Fruit fly (Drosophila melanogaster) whole organism, adult: Measurements from ENCODE around the gene Fic.
A peak's percentile ranks its signal among the peaks of the same experiment; 100 is the strongest.

Experiments
- CG11617 ChIP-seq: fragments of 200-800 bp; sonication (Bioruptor generic); optimal IDR thresholded peaks from 2 replicates; lab custom pipeline; 2017; ENCODE audit warnings: mild to moderate bottlenecking, missing biosample characterization, missing genetic modification reagents, missing genetic modification characterization
- CG12768 ChIP-seq: fragments of 200-800 bp; sonication (Bioruptor generic); optimal IDR thresholded peaks from 2 replicates; lab custom pipeline; 2017; ENCODE audit warnings: missing biosample characterization, missing genetic modification characterization, mild to moderate bottlenecking, moderate library complexity, missing genetic modification reagents
- CG14711 ChIP-seq: fragments of 200-800 bp; sonication (Bioruptor generic); optimal IDR thresholded peaks from 2 replicates; lab custom pipeline; 2018; ENCODE audit warnings: missing biosample characterization, mild to moderate bottlenecking, missing genetic modification characterization, moderate library complexity
- CG1620 ChIP-seq: fragments of 200-800 bp; sonication (Bioruptor generic); optimal IDR thresholded peaks from 2 replicates; lab custom pipeline; 2016; ENCODE audit warnings: missing biosample characterization, missing genetic modification characterization
- CG33017 ChIP-seq: fragments of 200-800 bp; sonication (Bioruptor generic); optimal IDR thresholded peaks from 2 replicates; lab custom pipeline; 2018; ENCODE audit warnings: missing biosample characterization, mild to moderate bottlenecking, missing genetic modification characterization, moderate library complexity
- CG5204 ChIP-seq: fragments of 200-800 bp; sonication (Bioruptor generic); optimal IDR thresholded peaks from 2 replicates; lab custom pipeline; 2016; ENCODE audit warnings: missing biosample characterization, missing genetic modification characterization
- CG7045 ChIP-seq: fragments of 200-800 bp; sonication (Bioruptor generic); optimal IDR thresholded peaks from 2 replicates; lab custom pipeline; 2017; ENCODE audit warnings: missing biosample characterization, mild to moderate bottlenecking, missing genetic modification characterization
- CG7101 ChIP-seq: fragments of 200-800 bp; sonication (Bioruptor generic); optimal IDR thresholded peaks from 2 replicates; lab custom pipeline; 2018; ENCODE audit warnings: missing biosample characterization, mild to moderate bottlenecking, missing genetic modification characterization, moderate library complexity
- Clk ChIP-seq: fragments of 200-800 bp; sonication (Bioruptor generic); optimal IDR thresholded peaks from 2 replicates; lab custom pipeline; 2017; ENCODE audit warnings: missing biosample characterization, missing genetic modification characterization
- Crg-1 ChIP-seq: fragments of 200-800 bp; sonication (Bioruptor generic); optimal IDR thresholded peaks from 2 replicates; lab custom pipeline; 2016; ENCODE audit warnings: missing biosample characterization, missing genetic modification characterization
- Hr96 ChIP-seq: fragments of 200-800 bp; sonication (Bioruptor generic); optimal IDR thresholded peaks from 2 replicates; lab custom pipeline; 2016; ENCODE audit warnings: missing biosample characterization, missing genetic modification characterization
- Mnt ChIP-seq: fragments of 200-800 bp; sonication (Bioruptor generic); optimal IDR thresholded peaks from 2 replicates; lab custom pipeline; 2016; ENCODE audit warnings: missing biosample characterization, mild to moderate bottlenecking, missing genetic modification characterization
- bab1 ChIP-seq: fragments of 200-800 bp; sonication (Bioruptor generic); optimal IDR thresholded peaks from 3 replicates; lab custom pipeline; 2019; ENCODE audit warnings: missing biosample characterization, mild to moderate bottlenecking, missing genetic modification characterization, moderate library complexity
- cic ChIP-seq: fragments of 200-800 bp; sonication (Bioruptor generic); optimal IDR thresholded peaks from 2 replicates; lab custom pipeline; 2017; ENCODE audit warnings: missing biosample characterization, mild to moderate bottlenecking, missing genetic modification characterization, moderate library complexity
- cnc ChIP-seq, 2 experiments: fragments of >200 bp; optimal IDR thresholded peaks; 2 replicates each; lab custom pipeline; 2017
- kay ChIP-seq: fragments of 200-800 bp; sonication (Bioruptor generic); peaks from one replicate; lab custom pipeline; 2016; ENCODE audit warnings: missing biosample characterization, missing genetic modification characterization, borderline replicate concordance
- ovo ChIP-seq: fragments of 200-800 bp; sonication (Bioruptor generic); optimal IDR thresholded peaks from 2 replicates; lab custom pipeline; 2016; ENCODE audit warnings: missing biosample characterization, missing genetic modification characterization
- pad ChIP-seq: fragments of 200-800 bp; sonication (Bioruptor generic); optimal IDR thresholded peaks from 3 replicates; lab custom pipeline; 2017; ENCODE audit warnings: missing biosample characterization, missing genetic modification characterization, mild to moderate bottlenecking, moderate library complexity, missing genetic modification reagents
- tj ChIP-seq: fragments of 200-800 bp; sonication (Bioruptor generic); optimal IDR thresholded peaks from 3 replicates; lab custom pipeline; 2017; ENCODE audit warnings: missing biosample characterization, mild to moderate bottlenecking, missing genetic modification characterization, moderate library complexity
- toe ChIP-seq: fragments of 200-800 bp; sonication (Bioruptor generic); optimal IDR thresholded peaks from 2 replicates; lab custom pipeline; 2016; ENCODE audit warnings: missing biosample characterization, missing genetic modification characterization

The Fic gene

DNA sequence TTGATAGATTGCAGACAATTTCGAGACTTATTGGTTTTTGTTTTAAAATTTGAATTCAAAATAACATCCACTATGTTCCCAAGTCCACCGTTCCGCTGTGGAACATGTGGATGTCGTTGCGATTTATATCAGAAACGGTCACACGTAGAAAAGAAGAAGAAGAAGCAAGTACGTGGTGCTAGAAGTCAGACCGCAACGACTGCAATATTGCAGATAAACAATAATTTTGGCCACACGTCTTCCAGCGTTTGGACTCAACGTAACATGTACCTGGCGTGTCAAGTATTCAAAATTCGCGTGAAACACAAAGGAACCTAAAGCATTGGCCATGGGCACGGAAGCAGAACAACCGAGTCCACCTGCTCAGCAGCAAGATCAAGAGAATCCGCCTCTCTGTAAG lies at the start of gene Fic:
TSS of gene Fic (plus strand) at position 139 of the 400 bp plus-strand sequence.
- TF ChIP-seq Crg-1 (GFP tag; lab: Kevin White, UChicago) (no peak), Clk (GFP tag; lab: Kevin White, UChicago) (no peak), CG1620 (no peak), CG11617 (GFP tag; lab: Kevin White, UChicago) (no peak), ovo (GFP tag; lab: Kevin White, UChicago) (no peak), CG33017 (tag; lab: Kevin White, UChicago) (no peak), Mnt (GFP tag; lab: Kevin White, UChicago) (peak; percentile 41), CG5204 (GFP tag; lab: Kevin White, UChicago) (no peak), CG7045 (GFP tag; lab: Kevin White, UChicago) (no peak), bab1 (GFP tag; lab: Kevin White, UChicago) (peak; percentile 8), pad (GFP tag; lab: Kevin White, UChicago) (no peak), CG14711 (tag; lab: Kevin White, UChicago) (no peak), tj (GFP tag; lab: Kevin White, UChicago) (peak; percentile 57), cnc (optimal IDR thresholded peaks at IDR 0.05; lab: Kevin White, UChicago) (no peak), toe (GFP tag; lab: Kevin White, UChicago) (no peak)

DNA sequence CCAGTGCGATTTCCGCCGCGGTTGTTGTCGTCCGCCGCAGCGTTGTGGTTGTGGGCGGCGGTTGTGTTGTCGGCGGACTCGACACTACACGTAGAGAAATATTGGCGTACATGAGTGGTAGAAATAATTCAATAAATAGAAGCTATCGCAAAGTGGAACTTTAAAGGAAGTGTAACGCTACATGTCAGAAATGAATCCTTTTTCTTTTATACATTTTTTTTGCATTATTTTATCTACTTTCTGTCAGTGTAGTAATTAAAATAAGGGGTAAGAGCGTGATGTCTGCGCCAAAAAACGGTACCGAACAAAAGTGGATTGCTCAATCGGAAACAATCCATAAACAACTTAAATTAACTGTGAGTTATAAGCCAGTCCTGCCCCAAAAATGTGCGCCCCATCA lies 44.9 kb upstream of the Fic start:
- TF ChIP-seq Crg-1 (GFP tag; lab: Kevin White, UChicago) (no peak), kay (no peak), cic (no peak)

DNA sequence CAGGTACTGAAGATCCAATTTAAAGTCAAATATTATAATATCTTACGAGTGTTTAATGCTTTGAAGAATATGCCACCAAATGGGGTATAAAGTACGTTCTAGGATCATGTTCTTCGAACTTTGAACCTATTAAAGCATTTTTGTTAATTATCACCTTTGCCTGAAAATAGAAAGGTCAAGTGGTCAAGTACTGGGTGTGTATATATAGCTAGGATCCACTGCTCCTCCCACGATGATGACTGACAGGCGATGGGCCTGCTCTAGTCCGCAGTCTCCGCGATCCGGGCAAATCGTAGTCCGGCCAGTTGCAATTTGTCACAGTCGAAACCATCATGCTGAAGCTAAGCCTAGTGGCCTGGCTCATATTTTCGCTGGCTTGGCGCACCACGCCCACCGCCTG lies 43.2 kb upstream of the Fic start, which contains the start of gene Nepl5:
TSS of gene Nepl5 (plus strand) at position 301 of the 400 bp plus-strand sequence.
- TF ChIP-seq ovo (GFP tag; lab: Kevin White, UChicago) (no peak), Mnt (GFP tag; lab: Kevin White, UChicago) (no peak), kay (no peak)

DNA sequence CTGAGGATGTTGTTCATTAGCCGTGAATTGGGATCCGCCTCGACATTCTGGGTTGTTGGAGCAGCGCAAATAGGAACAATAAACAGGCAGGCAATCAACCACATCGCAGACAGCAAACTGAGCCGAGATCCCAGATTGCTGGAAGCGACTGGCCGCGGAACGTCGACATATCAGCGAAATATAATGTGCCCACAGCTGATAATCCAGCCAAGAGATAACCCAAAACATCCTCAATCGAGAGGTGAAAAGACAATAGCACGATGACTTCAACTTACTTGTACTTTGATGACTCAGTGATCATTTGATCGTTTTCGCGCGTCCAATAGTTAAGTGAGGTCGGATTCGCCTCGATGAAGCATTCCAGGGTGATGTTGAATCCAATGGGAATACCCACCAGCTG lies 38.7 kb upstream of the Fic start, which contains the start of gene Nepl6:
TSS of gene Nepl6 (minus strand) at position 104 of the 400 bp plus-strand sequence.
- no peak for TF ChIP-seq Mnt (GFP tag; lab: Kevin White, UChicago)
- no peak for TF ChIP-seq Crg-1 (GFP tag; lab: Kevin White, UChicago)
- no peak for TF ChIP-seq Hr96 (GFP tag; lab: Kevin White, UChicago)
- no peak for TF ChIP-seq CG33017 (tag; lab: Kevin White, UChicago)
- TF ChIP-seq CG12768: no peak
- TF ChIP-seq bab1 (GFP tag; lab: Kevin White, UChicago): no peak
- no peak for TF ChIP-seq CG14711 (tag; lab: Kevin White, UChicago)
- TF ChIP-seq cnc (optimal IDR thresholded peaks at IDR 0.05; lab: Kevin White, UChicago): no peak
- no peak for TF ChIP-seq toe (GFP tag; lab: Kevin White, UChicago)
- TF ChIP-seq cic: no peak

DNA sequence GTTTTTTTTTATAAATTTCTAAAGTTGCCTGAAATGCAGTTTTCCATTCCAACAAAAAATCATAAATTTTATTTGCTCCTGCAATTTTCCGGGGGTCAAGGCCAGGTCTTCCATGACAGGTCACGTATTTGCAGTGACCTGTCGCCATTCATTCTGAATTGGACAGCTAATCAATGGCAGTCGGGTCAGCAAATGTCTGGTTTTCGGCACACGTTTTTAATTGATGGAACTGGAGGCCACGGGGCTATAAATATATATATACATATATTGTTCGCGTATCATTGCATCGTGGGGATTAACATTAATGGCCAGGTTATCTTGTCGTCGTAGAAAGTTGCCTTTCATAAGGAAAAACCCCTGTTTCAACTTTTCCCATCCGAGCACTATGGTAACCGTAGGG lies 37.1 kb upstream of the Fic start:
- TF ChIP-seq CG14711 (tag; lab: Kevin White, UChicago) (no peak), CG33017 (tag; lab: Kevin White, UChicago) (no peak), cnc (optimal IDR thresholded peaks at IDR 0.05; lab: Kevin White, UChicago) (no peak), CG7045 (GFP tag; lab: Kevin White, UChicago) (no peak)

DNA sequence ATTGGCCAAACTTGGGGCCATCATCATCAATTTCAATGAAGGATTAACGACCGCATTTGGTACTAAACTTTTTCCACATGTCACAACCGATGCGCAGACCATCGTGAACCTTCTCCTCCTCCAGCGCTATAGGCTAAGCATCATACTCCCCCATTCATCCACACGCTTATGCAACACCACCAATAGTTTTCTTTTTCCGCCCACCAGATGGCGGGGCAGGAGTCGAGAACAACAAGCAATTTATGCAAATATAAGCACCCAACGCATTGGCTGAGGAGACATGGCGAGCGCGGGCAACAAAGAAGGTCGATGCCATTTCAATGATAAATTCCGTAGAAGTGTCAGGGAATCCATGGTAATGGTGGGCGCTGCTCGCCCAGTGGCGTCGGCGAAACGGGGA lies 32.7 kb upstream of the Fic start:
- TF ChIP-seq pad (GFP tag; lab: Kevin White, UChicago): no peak
- TF ChIP-seq CG7045 (GFP tag; lab: Kevin White, UChicago): no peak
- TF ChIP-seq toe (GFP tag; lab: Kevin White, UChicago): no peak
- no peak for TF ChIP-seq CG1620
- TF ChIP-seq tj (GFP tag; lab: Kevin White, UChicago): no peak
- no peak for TF ChIP-seq CG11617 (GFP tag; lab: Kevin White, UChicago)
- no peak for TF ChIP-seq cnc (optimal IDR thresholded peaks at IDR 0.05; lab: Kevin White, UChicago)
- no peak for TF ChIP-seq ovo (GFP tag; lab: Kevin White, UChicago)
- no peak for TF ChIP-seq CG12768

DNA sequence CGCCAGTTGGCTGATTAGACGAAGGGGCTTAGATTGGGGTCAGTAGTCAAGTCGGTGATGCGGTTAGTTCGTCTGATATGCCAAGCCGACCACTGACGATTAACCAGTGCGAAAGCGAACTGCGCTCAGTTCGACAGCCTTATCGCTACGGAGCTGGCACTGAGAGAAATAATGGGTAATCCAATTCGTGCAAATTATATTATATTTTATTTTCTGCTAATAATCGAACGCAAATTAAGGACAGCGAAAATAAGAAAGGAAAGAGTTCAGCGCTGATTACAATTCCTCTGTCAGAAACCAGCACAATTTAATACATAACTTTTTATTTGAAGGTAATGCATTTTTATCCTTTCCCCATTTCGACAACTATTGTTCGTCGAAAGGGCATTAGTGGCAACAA lies 27.0 kb upstream of the Fic start, which contains the start of gene CG42369:
TSS of gene CG42369 (minus strand) at position 101 of the 400 bp plus-strand sequence.
- TF ChIP-seq cnc (optimal IDR thresholded peaks at IDR 0.05; lab: Kevin White, UChicago): no peak
- no peak for TF ChIP-seq CG12768

DNA sequence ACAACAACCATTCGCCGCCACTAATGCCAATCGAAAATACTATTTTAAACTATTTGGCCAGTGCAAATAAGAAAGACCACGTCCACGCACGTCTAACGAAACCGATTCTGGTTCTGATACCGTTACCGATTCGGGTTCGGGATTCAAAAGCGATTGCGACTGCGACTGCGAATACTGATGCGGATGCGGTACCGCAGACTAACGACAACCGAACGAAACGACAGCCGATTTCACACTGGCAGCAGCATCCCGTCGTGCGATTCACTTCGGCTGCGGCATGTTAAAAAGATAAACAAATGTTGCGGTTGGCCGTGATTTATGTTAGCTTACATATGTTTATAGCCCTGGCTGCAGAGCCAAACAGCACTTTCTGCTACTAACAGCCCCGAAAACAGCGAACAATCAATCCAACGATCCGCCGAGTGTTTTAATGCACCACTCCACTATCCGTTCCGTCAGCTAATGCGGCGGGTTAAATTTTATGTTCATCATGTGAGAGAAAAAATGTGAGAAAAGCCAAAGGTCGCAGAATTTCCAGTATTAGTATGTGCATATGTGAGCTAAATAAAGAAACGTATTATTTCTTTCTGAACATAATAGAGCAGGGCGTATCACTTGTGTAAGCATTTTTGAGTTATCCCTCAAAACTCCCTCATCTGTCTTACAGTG lies 12.9 kb upstream of the Fic start, which contains the start of gene DIP-epsilon:
TSS of gene DIP-epsilon (minus strand) at position 238 of the 669 bp plus-strand sequence.
- TF ChIP-seq CG12768 (no peak), CG7045 (GFP tag; lab: Kevin White, UChicago) (no peak), cic (no peak), CG14711 (tag; lab: Kevin White, UChicago) (no peak), Crg-1 (GFP tag; lab: Kevin White, UChicago) (no peak), CG11617 (GFP tag; lab: Kevin White, UChicago) (no peak), Clk (GFP tag; lab: Kevin White, UChicago) (no peak), bab1 (GFP tag; lab: Kevin White, UChicago) (no peak), Hr96 (GFP tag; lab: Kevin White, UChicago) (no peak), CG7101 (tag; lab: Kevin White, UChicago) (no peak), kay (no peak), tj (GFP tag; lab: Kevin White, UChicago) (no peak), CG5204 (GFP tag; lab: Kevin White, UChicago) (no peak), pad (GFP tag; lab: Kevin White, UChicago) (no peak)
